Worm (Caenorhabditis elegans): ENCODE data around the gene R07C12.1.

DNA sequence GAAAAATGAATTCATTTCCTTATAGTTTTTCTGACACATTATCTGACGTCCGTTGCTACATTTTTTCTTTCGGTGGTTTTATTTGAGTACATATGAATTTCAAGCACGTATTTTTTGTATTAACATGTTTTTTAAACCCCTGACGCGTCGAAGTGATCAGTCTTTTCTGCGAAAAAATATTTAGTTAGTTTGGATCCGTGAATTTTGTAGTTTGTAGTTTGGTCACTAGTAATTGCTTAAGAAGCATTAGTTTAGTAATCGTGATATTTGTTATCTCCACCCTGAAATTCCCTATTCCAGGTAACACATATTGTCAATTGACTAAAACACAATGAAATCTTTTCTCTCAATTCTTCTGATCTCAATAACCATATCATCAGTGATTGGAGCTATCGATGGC is 43.5 kb upstream of the R07C12.1 start, which contains the start of gene C35B1.7:
- TF ChIP-seq unc-62 (GFP tag; optimal IDR thresholded peaks at IDR 0.05) (no peak), snpc-1.3 (tag; optimal IDR thresholded peaks at IDR 0.05; ENCODE audit: insufficient read depth) (no peak), nfya-1 (tag; optimal IDR thresholded peaks at IDR 0.05; ENCODE audit: borderline replicate concordance, insufficient read depth) (no peak), K12H6.12 (tag; optimal IDR thresholded peaks at IDR 0.05) (no peak), ztf-25 (GFP tag; IDR thresholded peaks at IDR 0.05) (no peak), T07F8.4 (tag; optimal IDR thresholded peaks at IDR 0.05) (no peak), ceh-91 (GFP tag; IDR thresholded peaks at IDR 0.05) (no peak), hsf-1 (GFP tag; IDR thresholded peaks at IDR 0.05) (no peak)

Measured in whole organism, young adult.